Worm (Caenorhabditis elegans): ENCODE measurements around the gene Y39G8C.2.

DNA sequence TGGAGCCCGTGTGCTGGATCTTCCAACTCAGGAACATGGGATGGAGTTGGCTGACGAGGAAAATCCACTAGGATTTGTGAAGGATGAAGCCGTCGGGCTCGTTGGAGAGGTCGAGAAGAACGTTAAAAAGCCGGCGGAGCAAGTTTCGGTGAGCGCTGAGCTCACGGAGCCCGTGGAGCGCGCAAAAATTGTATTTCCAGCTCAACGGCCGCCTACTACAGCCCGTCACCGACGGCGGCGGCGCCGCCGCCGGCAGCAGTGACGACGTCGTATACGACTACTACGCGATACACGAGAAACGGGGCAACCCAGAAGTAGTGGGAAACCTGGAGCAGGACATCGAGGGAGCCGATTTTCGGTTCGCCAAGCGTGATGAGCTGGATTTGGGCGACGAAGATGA is 36.5 kb downstream of the Y39G8C.2 start:
- no peak for TF ChIP-seq hlh-1 (tag; optimal IDR thresholded peaks at IDR 0.05)
- no peak for TF ChIP-seq mep-1 (tag; optimal IDR thresholded peaks at IDR 0.05)
- TF ChIP-seq blmp-1 (tag; optimal IDR thresholded peaks at IDR 0.05), result no peak
- TF ChIP-seq nhr-12 (tag; optimal IDR thresholded peaks at IDR 0.05), result no peak
- no peak for TF ChIP-seq sptf-1 (tag; optimal IDR thresholded peaks at IDR 0.05)
